Worm (Caenorhabditis elegans): ENCODE measurements around the gene Y16B4A.2.

Y16B4A.2 gene

ce11 chrX:14715459-14715858 is 56.2 kb downstream of the Y16B4A.2 start:
- TF ChIP-seq nhr-12 (tag; optimal IDR thresholded peaks at IDR 0.05) (no peak), unc-62 (GFP tag; optimal IDR thresholded peaks at IDR 0.05) (no peak), ceh-39 (tag; optimal IDR thresholded peaks at IDR 0.05) (no peak), lin-13 (tag; optimal IDR thresholded peaks at IDR 0.05) (no peak), ceh-43 (GFP tag; optimal IDR thresholded peaks at IDR 0.05) (no peak), ztf-11 (tag; optimal IDR thresholded peaks at IDR 0.05) (no peak), nhr-76 (tag; optimal IDR thresholded peaks at IDR 0.05) (no peak), mls-2 (tag; optimal IDR thresholded peaks at IDR 0.05) (no peak), blmp-1 (tag; optimal IDR thresholded peaks at IDR 0.05) (no peak), nhr-28 (tag; optimal IDR thresholded peaks at IDR 0.05) (no peak), mab-5 (tag; optimal IDR thresholded peaks at IDR 0.05) (no peak), nhr-2 (tag; optimal IDR thresholded peaks at IDR 0.05) (no peak)
